Fruit fly (Drosophila melanogaster): ENCODE results near the gene Hpf1.

Gene Hpf1

dm6 chr3R:5791497-5791896 is at the start of gene Hpf1 (continued):
- TF ChIP-seq Eip74EF (GFP tag; optimal IDR thresholded peaks at IDR 0.05) (peak in 1 of 2 experiments; percentile 97), Stat92E (GFP tag; optimal IDR thresholded peaks at IDR 0.05) (peak in 1 of 3 experiments; percentile 87), CG15073 (GFP tag; optimal IDR thresholded peaks at IDR 0.05) (peak; percentile 86), CG16779 (GFP tag; IDR thresholded peaks at IDR 0.05) (peak; percentile 96), tap (tag; optimal IDR thresholded peaks at IDR 0.05) (peak; percentile 97), Ptx1 (GFP tag; IDR thresholded peaks at IDR 0.05) (peak; percentile 99), HLH3B (GFP tag; IDR thresholded peaks at IDR 0.05) (peak; percentile 97), fd96Cb (tag; optimal IDR thresholded peaks at IDR 0.05) (peak; percentile 98), CrebB (tag; optimal IDR thresholded peaks at IDR 0.05) (peak; percentile 98), zf30C (GFP tag; optimal IDR thresholded peaks at IDR 0.05) (peak; percentile 39), CG7357 (GFP tag; IDR thresholded peaks at IDR 0.05) (peak; percentile 94), CG1529 (GFP tag; optimal IDR thresholded peaks at IDR 0.05) (peak; percentile 94), peb (GFP tag; IDR thresholded peaks at IDR 0.05) (peak; percentile 96), tup (GFP tag; optimal IDR thresholded peaks at IDR 0.05) (peak; percentile 96), CG17912 (GFP tag; optimal IDR thresholded peaks at IDR 0.05) (peak; percentile 86), CG4360 (GFP tag; IDR thresholded peaks at IDR 0.05) (peak; percentile 73), CG3281 (GFP tag; optimal IDR thresholded peaks at IDR 0.05) (peak; percentile 99), Sin3A (optimal IDR thresholded peaks at IDR 0.05) (no peak), nmo (GFP tag; optimal IDR thresholded peaks at IDR 0.05) (peak; percentile 98), ham (GFP tag; IDR thresholded peaks at IDR 0.05) (peak; percentile 93), CG6272 (GFP tag; IDR thresholded peaks at IDR 0.05) (peak; percentile 98), CG2712 (tag; optimal IDR thresholded peaks at IDR 0.05) (peak; percentile 98), CG1233 (GFP tag; optimal IDR thresholded peaks at IDR 0.05) (peak; percentile 97), CG11085 (GFP tag; IDR thresholded peaks at IDR 0.05) (peak; percentile 96), ranshi (GFP tag; IDR thresholded peaks at IDR 0.05) (peak; percentile 98), mirr (GFP tag; optimal IDR thresholded peaks at IDR 0.05) (peak; percentile 99), ac (GFP tag; optimal IDR thresholded peaks at IDR 0.05) (peak; percentile 86), CG8281 (tag; optimal IDR thresholded peaks at IDR 0.05) (peak; percentile 91), oc (tag; optimal IDR thresholded peaks at IDR 0.05) (peak; percentile 97), Dek (tag; optimal IDR thresholded peaks at IDR 0.05) (peak; percentile 97), CG34224 (GFP tag; IDR thresholded peaks at IDR 0.05; ENCODE audit: partially characterized antibody) (no peak), odd (GFP tag; optimal IDR thresholded peaks at IDR 0.05) (peak; percentile 96), Dip3 (GFP tag; optimal IDR thresholded peaks at IDR 0.05) (peak; percentile 99), Fer3 (tag; optimal IDR thresholded peaks at IDR 0.05) (peak; percentile 98), CG14710 (tag; optimal IDR thresholded peaks at IDR 0.05) (peak; percentile 96), Lpt (GFP tag; optimal IDR thresholded peaks at IDR 0.05) (no peak), exex (tag; optimal IDR thresholded peaks at IDR 0.05) (peak; percentile 92), pros (GFP tag; optimal IDR thresholded peaks at IDR 0.05) (peak; percentile 30), toy (GFP tag; IDR thresholded peaks at IDR 0.05) (peak; percentile 93), Atf3 (GFP tag; optimal IDR thresholded peaks at IDR 0.05) (peak; percentile 98), CG12769 (tag; optimal IDR thresholded peaks at IDR 0.05) (peak; percentile 99), ato (GFP tag; IDR thresholded peaks at IDR 0.05; ENCODE audit: partially characterized antibody) (no peak), CG15696 (tag; optimal IDR thresholded peaks at IDR 0.05) (peak; percentile 94), CG3847 (GFP tag; IDR thresholded peaks at IDR 0.05) (peak; percentile 98), CoRest (tag; optimal IDR thresholded peaks at IDR 0.05) (peak; percentile 99), az2 (GFP tag; optimal IDR thresholded peaks at IDR 0.05) (peak; percentile 99), CG9876 (GFP tag; optimal IDR thresholded peaks at IDR 0.05) (peak; percentile 97), D (optimal IDR thresholded peaks at IDR 0.05) (no peak), D (GFP tag; optimal IDR thresholded peaks at IDR 0.05) (peak; percentile 96), fd102C (GFP tag; optimal IDR thresholded peaks at IDR 0.05) (peak; percentile 63), CG6765 (GFP tag; optimal IDR thresholded peaks at IDR 0.05) (peak; percentile 98)

Data from whole organism, embryonic.